Worm (Caenorhabditis elegans) whole organism, L2 larva: ENCODE data around the gene atf-4.

Source experiments
- ceh-82 ChIP-seq: fragments of 150-350 bp; optimal IDR thresholded peaks from 2 replicates; lab custom pipeline; 2014; ENCODE audit warnings: missing biosample characterization, missing genetic modification characterization
- elt-3 ChIP-seq: sonication (generic microtip); optimal IDR thresholded peaks from 2 replicates; lab custom pipeline; 2017; ENCODE audit warnings: missing biosample characterization, missing genetic modification characterization
- snpc-4 ChIP-seq: fragments of 150-350 bp; optimal IDR thresholded peaks from 2 replicates; lab custom pipeline; 2014; ENCODE audit warnings: missing biosample characterization, missing genetic modification characterization

DNA sequence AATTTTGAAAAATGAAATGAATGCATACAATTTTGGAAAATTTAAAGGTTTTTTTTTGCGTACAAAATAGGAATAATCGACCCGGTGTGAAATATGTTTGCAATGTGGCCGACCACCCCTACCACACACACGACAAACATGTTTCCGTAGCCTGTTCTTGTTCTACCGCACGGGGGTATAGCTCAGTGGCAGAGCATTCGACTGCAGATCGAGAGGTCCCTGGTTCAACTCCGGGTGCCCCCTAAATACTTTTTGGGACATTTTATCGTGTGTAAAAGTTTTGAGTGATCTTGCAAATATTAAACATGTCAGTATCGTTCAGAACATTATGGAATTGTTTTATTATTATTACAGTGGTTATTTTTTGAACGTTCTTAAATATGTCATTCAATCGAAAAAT, 5.9 kb downstream of the atf-4 start:
- TF ChIP-seq ceh-82 (tag; lab: Kevin White, UChicago) (no peak), snpc-4 (no peak), elt-3 (tag; lab: Kevin White, UChicago) (no peak)
